Fruit fly (Drosophila melanogaster) ovary, adult (tissue): Measurements from ENCODE around the gene rictor.
A peak's percentile ranks its signal among the peaks of the same experiment; 100 is the strongest.

Experiments used
- CG17801 ChIP-seq: fragments of 200-800 bp; optimal IDR thresholded peaks from 2 replicates; lab custom pipeline; 2019; ENCODE audit warnings: missing biosample characterization, mild to moderate bottlenecking, missing genetic modification characterization, moderate library complexity; ENCODE audit not compliant: partially characterized antibody

Gene rictor

DNA sequence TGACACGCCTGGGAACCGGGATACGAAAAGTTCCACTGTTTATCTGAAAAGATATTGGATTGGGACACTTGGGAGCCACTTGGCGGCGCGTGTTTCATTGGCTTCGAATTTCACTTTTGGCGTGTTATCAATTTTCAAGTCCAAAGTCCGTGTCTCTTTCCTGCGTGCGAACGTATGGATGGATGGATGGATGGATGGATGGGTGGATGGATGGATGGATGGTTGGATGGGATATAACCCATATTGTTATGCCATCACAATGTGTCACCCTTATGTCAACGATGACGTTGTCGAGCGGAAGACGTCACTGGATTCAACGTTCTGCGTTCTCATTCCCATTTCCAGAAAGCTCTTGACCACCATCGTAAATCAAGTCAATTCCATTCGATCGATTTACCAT, 26.7 kb upstream of the rictor start:
- no peak for TF ChIP-seq CG17801 (GFP tag; lab: Kevin White, UChicago)

DNA sequence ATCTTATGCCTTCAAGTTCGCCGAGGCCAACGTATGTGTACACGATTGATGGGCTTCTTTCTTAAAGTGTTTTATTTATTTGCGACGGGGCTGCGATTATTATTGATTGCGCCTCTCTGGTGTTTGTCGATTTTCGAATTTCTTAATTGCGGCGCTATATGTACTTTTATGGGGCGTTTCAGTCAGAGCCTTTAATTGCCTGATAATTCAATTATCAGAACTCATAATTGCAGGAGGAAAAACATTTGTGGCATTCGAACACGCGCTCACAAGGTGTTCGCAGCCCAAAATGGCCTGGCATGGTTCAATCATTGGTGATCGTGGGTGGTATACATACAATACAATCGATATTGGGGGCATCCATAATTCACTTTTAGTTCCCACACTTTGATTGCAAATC, 25.2 kb upstream of the rictor start:
- no peak for TF ChIP-seq CG17801 (GFP tag; lab: Kevin White, UChicago)

DNA sequence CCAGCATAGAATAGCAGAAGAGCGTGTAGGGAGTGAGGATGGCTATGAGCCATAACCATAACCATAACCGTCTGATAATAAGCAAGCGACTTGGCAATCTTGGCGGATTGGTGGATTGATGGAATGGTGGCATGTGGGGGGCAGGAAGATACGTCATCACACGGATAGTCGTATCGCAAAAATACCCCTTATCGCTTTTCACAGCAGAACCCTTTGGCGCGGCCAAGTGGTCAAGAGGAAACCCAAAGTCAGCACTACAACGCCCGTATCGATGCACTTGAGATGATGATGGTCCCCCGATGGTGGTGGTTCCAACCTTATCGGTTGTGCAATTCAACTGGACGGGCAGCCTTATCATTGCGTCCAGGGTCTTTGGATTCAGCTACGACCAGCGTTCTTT, 24.4 kb upstream of the rictor start:
- no peak for TF ChIP-seq CG17801 (GFP tag; lab: Kevin White, UChicago)

DNA sequence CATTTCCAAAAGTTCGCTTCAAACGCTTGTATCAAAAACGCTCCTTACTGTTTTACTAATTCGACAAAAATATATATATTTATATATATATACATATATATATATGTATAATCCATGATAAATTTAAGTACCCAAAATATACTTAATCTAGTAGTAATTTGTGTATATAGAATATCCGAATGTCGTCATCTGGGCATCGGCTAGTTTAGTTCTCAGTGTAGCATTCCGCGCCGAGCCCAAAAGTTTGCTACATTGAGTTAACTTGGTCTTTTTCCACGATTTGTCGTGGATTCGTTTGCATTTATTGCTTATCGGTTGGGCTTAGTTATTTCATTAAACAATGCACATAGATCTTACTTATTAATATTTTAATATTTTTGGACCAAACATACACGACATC, 20.2 kb upstream of the rictor start:
- no peak for TF ChIP-seq CG17801 (GFP tag; lab: Kevin White, UChicago)

DNA sequence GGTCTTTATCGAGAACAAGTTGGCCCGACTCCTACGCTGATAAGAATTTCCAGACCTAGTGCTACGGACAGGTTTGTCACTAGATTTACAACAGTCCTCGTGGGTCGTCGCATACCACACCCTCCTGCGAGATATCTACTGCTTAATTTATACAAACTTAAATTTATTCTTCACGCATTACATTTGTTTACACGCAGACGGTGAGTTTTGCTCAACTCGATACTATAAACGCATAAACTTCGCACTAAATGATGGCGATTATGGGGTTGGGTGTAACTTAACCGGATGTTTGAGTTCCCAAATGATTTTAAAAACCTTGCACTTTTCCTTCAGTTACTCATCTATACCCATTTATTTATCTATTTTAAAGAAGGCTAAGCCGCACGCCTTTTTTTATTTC, 19.6 kb upstream of the rictor start:
- TF ChIP-seq CG17801 (GFP tag; lab: Kevin White, UChicago) = no peak

DNA sequence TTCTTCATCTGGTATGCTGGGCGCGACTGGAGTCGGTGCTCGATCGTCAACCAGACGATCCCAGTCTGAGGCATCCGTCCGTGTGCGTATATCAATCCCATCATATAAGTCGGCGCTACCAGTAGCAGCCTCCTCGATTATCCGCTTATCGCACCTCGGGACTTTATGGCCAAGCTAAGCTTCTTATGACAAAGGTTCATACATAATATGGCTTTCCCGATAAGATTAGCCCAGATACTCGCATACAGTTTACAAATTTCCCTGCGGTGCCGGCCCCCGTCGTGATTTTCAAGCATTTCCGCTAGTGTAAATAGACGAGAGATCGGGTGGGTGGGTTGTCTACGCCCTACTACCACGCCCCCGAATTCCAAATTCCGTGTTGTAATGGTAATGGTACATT, 19.2 kb upstream of the rictor start, which contains the start of gene CG8028:
Gene CG8028, minus strand, starts transcription at position 101 of the 400 bp plus-strand sequence.
- no peak for TF ChIP-seq CG17801 (GFP tag; lab: Kevin White, UChicago)

DNA sequence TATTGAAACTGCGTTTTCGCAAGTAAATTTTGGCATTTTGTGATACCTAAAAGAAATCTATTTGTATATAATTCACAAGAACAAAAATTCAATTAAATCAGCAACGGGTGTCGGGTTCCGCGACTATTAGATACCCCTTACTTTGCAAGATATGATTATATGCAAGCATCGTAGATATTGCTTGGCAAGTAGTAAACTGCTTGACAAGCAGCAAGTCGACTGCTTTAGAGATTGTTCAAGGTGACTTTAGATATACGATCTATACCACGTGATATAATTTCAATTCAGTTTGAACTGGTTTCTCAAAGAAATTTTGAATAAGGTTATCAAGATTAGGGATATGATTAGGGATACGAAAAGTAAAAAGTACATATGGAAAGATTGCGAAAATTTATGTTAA, 17.4 kb upstream of the rictor start:
- no peak for TF ChIP-seq CG17801 (GFP tag; lab: Kevin White, UChicago)

DNA sequence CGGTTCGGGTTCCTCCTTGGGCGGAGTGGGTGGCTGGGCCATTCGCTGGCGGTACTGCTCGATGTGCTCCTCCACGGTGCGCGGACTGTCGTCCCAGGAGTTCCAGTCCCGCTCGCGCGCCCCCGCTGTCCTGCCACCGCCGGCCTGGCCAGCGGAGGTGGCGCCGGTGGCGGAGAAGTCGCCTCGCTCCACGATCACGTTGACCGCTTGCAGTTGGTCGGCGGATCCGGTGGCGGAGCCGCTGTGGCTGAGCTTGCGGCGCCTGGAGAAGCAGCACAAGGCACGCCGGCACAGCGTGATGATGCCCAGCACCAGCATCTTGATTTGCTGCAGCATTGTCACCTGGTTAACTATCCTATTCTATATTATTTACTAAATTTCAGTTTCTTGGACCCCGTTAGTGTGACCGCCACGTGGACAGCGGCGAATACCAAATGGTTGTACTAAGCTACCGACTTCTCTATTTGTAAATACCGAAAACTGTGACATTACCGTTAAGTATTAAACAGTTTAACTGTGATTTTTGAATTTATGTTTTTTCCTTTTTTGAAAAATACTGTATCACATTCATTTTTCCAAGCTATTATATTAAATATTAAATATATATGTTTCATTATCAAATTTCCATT, 15.6 kb upstream of the rictor start, which contains the start of the genes CG32537 and CG32536:
Gene CG32537, minus strand, starts transcription at position 51 of the 629 bp plus-strand sequence.
Gene CG32536, minus strand, starts transcription at position 410 of the 629 bp plus-strand sequence.
- no peak for TF ChIP-seq CG17801 (GFP tag; lab: Kevin White, UChicago)

DNA sequence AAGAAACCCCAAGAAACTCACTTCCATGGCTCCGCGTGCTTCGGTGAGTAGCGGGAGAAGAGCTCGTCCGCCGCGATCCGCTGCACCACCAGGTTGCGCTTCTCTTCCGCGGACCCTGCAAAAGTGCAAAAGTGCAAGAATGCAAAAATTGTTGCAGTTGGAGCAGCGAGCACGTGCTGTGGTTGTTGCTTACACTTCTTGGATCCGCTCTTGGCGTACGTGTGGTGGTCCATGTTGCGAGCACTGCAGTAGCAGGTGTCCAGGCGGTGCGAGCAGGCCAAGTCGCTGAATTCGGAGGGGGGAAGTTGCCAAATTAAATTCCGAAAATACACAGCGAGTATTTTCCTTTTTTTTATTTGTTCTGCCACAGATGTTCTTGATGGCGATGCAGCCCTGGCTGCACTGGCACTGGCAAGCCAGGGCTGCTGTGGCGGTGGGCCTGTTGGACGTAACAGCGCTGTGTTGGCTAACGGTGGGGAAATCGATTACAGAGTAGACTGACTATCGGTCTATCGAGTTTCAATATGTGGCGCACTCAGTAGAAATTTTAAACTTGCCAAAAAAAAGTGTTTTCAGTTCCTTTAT, 7.5 kb upstream of the rictor start, which contains the start of gene CG8010:
Gene CG8010, minus strand, starts transcription at position 413 of the 585 bp plus-strand sequence.
- peak; percentile 78 for TF ChIP-seq CG17801 (GFP tag; lab: Kevin White, UChicago)

DNA sequence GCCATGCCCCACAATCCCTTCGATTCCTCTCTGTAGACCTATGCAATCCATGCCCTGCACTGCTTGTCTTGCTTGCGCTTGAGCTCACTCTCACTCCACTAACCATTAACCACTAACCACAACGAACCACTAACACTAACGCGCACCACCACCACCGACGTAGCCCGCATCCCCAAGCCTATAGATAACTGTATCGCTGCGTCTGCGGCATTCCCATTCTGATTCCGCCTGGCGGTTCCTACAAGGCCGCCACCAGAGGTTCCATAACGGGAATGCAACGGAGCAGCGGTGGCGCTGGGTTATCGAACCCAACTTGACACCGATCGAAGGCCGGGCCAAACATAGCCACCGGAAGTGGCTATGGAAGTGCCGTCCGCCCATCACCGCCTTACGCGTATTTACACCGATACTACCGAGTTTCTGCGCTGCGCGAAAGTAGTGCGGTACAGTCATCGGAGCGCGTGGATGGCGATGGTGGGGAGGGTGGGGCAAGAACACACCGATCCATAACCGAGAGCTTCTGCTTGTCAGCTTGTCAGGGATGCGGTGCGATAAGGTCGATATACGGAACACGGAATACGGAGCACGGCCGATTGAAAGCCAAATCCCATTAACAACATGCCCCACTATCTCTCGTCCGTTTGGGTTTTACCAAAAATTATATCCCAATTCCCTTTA, 4.9 kb upstream of the rictor start:
- no peak for TF ChIP-seq CG17801 (GFP tag; lab: Kevin White, UChicago)

DNA sequence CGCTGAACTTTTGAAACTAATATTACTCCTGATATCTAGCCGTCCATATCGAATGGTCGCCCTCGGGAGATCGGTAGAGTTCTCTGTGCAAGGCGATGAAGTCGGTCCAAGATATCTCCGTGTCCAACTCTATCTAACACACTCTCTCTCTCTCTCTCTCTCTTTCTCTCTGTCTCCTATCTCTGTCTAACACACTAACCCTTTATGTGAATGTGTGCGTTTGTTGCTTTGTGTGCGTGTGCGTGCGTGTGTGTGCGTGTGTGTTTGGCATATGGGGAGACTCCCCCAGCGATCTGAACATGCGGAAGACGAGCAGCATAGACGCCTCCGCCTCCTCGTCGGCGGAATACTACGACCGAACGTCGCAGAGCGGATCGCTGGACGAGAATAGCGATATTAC, 3.4 kb upstream of the rictor start:
- TF ChIP-seq CG17801 (GFP tag; lab: Kevin White, UChicago) = no peak

DNA sequence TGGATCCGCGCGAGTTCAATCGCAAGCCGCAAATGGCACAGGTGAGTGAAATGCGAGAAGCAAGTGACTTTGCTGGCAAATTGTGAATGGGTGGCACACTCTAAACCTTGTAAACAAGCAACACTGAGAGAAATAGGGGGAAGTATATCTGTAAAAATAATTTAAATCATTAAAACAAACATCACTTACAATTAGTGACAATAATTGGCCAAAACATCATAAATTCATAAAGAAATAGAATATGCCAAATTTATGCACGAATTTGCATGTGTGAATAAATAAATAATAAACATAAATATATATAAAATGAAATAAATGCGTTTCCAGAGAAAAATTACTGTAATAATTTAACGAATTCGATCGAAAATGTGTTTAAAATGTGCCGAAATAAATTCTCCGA, 1.5 kb upstream of the rictor start:
- peak; percentile 49 for TF ChIP-seq CG17801 (GFP tag; lab: Kevin White, UChicago)

DNA sequence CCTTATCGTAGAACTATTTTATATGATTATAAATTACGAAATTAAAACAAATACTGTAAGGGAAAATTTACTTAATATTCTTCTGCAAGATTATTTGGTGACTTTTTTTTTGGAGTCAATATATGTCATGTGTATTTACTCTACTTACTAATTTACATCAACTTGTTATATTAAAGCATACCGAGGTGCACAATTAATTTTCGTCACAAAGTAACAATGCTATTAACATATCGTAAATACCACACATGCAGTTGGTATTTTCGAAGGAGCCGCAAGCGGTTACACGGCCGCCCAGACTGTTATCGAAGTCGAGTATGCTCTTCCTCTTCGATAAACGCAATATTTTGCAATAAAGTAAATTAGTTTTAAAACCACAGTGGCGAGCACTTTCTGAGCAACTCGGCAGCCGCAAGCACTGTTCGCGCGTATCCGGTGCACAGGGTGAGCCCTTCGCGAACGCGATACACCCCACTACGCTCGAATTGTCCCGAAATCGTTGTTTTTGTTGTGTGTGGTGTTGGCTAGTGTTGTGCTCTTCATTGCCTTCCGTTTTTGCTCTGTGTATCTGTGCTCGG, 575 bp upstream of the rictor start, which contains the start of gene Vav:
Gene Vav, plus strand, starts transcription at position 293 of the 575 bp plus-strand sequence.
- peak; percentile 38 for TF ChIP-seq CG17801 (GFP tag; lab: Kevin White, UChicago)

DNA sequence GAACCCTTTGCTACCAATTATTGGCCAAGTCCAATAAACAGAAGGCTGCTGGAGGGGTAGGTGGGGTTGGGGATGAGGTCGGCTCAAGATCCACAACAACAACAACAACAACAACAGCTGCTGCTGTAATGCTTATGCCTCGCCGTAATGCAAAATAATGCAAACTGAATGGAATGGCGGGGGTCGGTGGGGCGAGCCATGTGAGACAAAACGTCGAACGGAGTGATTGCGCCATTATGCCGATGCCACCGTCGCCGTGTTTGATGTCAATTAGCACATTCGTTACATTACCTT, 397 bp downstream of the rictor start:
- TF ChIP-seq CG17801 (GFP tag; lab: Kevin White, UChicago) = no peak
